Fruit fly (Drosophila melanogaster): ENCODE results near the gene Ncoa6.

DNA sequence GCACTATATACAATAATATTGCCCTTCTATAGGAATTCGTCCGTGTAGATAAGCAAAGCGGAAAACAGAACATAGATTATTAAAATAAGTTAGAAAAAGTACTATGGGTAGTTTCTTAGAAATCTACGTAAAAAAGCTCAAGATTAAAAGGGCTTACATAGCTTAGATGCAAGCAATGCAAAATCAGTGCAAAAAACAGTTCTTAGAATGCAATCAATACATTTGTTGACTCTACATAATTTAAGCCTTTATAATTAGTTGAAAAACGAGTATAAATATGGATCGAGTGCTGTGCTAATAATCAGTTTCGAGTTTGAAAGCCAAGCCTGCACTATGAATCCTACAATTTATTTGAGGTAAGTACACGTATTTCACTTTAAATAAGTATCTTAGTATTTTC lies 3.1 kb upstream of the Ncoa6 start, which contains the start of gene TotM:
- TF ChIP-seq Dll (optimal IDR thresholded peaks at IDR 0.05) (no peak), psq (optimal IDR thresholded peaks at IDR 0.05) (no peak), EcR (GFP tag; optimal IDR thresholded peaks at IDR 0.05) (no peak)
